Worm (Caenorhabditis elegans) whole organism, midembryonic: Measurements from ENCODE around the gene clec-221.

ENCODE experiments used
- T22C8.4 ChIP-seq: fragments of 200-800 bp; sonication (Bioruptor generic); IDR thresholded peaks from 2 replicates; pipeline ENCODE4 v1.3.6; 2022; ENCODE audit warnings: missing genetic modification characterization, missing compliant biosample characterization
- cog-1 ChIP-seq: sonication (generic microtip); optimal IDR thresholded peaks from 2 replicates; lab custom pipeline; 2016; ENCODE audit warnings: missing genetic modification characterization, missing compliant biosample characterization
- flt-1 ChIP-seq: fragments of 200-800 bp; sonication (Bioruptor generic); IDR thresholded peaks from 2 replicates; pipeline ENCODE4 v1.3.6; 2022; ENCODE audit warnings: missing genetic modification characterization, missing compliant biosample characterization
- klf-2 ChIP-seq: fragments of 200-800 bp; sonication (Bioruptor generic); conservative IDR thresholded peaks from 2 replicates; pipeline ENCODE4 v1.3.6; 2022; ENCODE audit warnings: missing genetic modification reagents, missing genetic modification characterization, missing compliant biosample characterization
- med-1 ChIP-seq: sonication (generic microtip); optimal IDR thresholded peaks from 2 replicates; lab custom pipeline; 2017; ENCODE audit warnings: missing genetic modification characterization, mild to moderate bottlenecking, missing compliant biosample characterization, antibody characterized with exemption, missing genetic modification reagents; ENCODE audit not compliant: insufficient read depth
- ref-1 ChIP-seq: fragments of 200-800 bp; sonication (Bioruptor generic); conservative IDR thresholded peaks from 2 replicates; pipeline ENCODE4 v1.3.6; 2022; ENCODE audit warnings: missing genetic modification reagents, missing genetic modification characterization, missing compliant biosample characterization
- tab-1 ChIP-seq: fragments of 200-800 bp; sonication (Bioruptor generic); IDR thresholded peaks from 2 replicates; pipeline ENCODE4 v1.3.6; 2022; ENCODE audit warnings: missing genetic modification characterization, missing compliant biosample characterization
- ztf-23 ChIP-seq: fragments of 200-800 bp; sonication (Bioruptor generic); IDR thresholded peaks from 2 replicates; pipeline ENCODE4 v1.3.6; 2022; ENCODE audit warnings: missing genetic modification reagents, missing genetic modification characterization, missing compliant biosample characterization
- ztf-29 ChIP-seq: fragments of 200-800 bp; sonication (Bioruptor generic); IDR thresholded peaks from 2 replicates; pipeline ENCODE4 v1.3.6; 2022; ENCODE audit warnings: missing genetic modification reagents, missing genetic modification characterization, missing compliant biosample characterization

clec-221 gene

ce11 chrV:10954334-10954733 is at the start of gene clec-221:
Gene clec-221 (minus strand): TSS chrV:10954434.
- TF ChIP-seq tab-1, result no peak
- no peak for TF ChIP-seq ref-1 (GFP tag; lab: Robert Waterston, UW)
- TF ChIP-seq flt-1 (GFP tag; lab: Robert Waterston, UW), result no peak
- TF ChIP-seq klf-2, result no peak
- no peak for TF ChIP-seq med-1 (GFP tag; lab: Kevin White, UChicago)

- TF ChIP-seq tab-1 (no peak), cog-1 (tag; lab: Kevin White, UChicago) (no peak), flt-1 (GFP tag; lab: Robert Waterston, UW) (no peak), ztf-23 (no peak), med-1 (GFP tag; lab: Kevin White, UChicago) (no peak), T22C8.4 (GFP tag; lab: Robert Waterston, UW) (no peak), ztf-29 (GFP tag; lab: Robert Waterston, UW) (no peak), klf-2 (no peak), ref-1 (GFP tag; lab: Robert Waterston, UW) (no peak)
Measured at ce11 chrV:11002434-11002833, 48.2 kb upstream of the clec-221 start, which contains the start of gene F53B7.4. Gene F53B7.4 (minus strand): TSS chrV:11002534.

- TF ChIP-seq cog-1 (tag; lab: Kevin White, UChicago), result no peak
- peak; percentile 82 for TF ChIP-seq ztf-23
Measured at ce11 chrV:11000650-11001049, 46.4 kb upstream of the clec-221 start, which contains the start of gene isy-1. Gene isy-1 (minus strand): TSS chrV:11000699.

ce11 chrV:10998797-10999196 is 44.6 kb upstream of the clec-221 start, which contains the start of gene F53B7.7:
Gene F53B7.7 (plus strand): TSS chrV:10999097.
- TF ChIP-seq ztf-29 (GFP tag; lab: Robert Waterston, UW), result no peak
- no peak for TF ChIP-seq flt-1 (GFP tag; lab: Robert Waterston, UW)

ce11 chrV:10991789-10992188 is 37.6 kb upstream of the clec-221 start, which contains the start of gene frpr-9:
Gene frpr-9 (plus strand): TSS chrV:10992089.
- no peak for TF ChIP-seq klf-2
- TF ChIP-seq cog-1 (tag; lab: Kevin White, UChicago), result no peak
- TF ChIP-seq ztf-23, result no peak
- TF ChIP-seq ref-1 (GFP tag; lab: Robert Waterston, UW), result no peak
- no peak for TF ChIP-seq flt-1 (GFP tag; lab: Robert Waterston, UW)
- TF ChIP-seq ztf-29 (GFP tag; lab: Robert Waterston, UW), result no peak

ce11 chrV:10981113-10981512 is 26.9 kb upstream of the clec-221 start, which contains the start of gene fig-1:
Gene fig-1 (minus strand): TSS chrV:10981213.
- no peak for TF ChIP-seq flt-1 (GFP tag; lab: Robert Waterston, UW)
- no peak for TF ChIP-seq med-1 (GFP tag; lab: Kevin White, UChicago)
- TF ChIP-seq ztf-23, result no peak

ce11 chrV:10975091-10975490 is 20.9 kb upstream of the clec-221 start:
- TF ChIP-seq klf-2 (no peak), cog-1 (tag; lab: Kevin White, UChicago) (no peak), ztf-29 (GFP tag; lab: Robert Waterston, UW) (no peak), tab-1 (no peak), ref-1 (GFP tag; lab: Robert Waterston, UW) (no peak), ztf-23 (no peak)

ce11 chrV:10970930-10971329 is 16.7 kb upstream of the clec-221 start:
- TF ChIP-seq ref-1 (GFP tag; lab: Robert Waterston, UW), result no peak
- TF ChIP-seq cog-1 (tag; lab: Kevin White, UChicago), result no peak
- TF ChIP-seq ztf-23, result no peak
- no peak for TF ChIP-seq klf-2
- TF ChIP-seq med-1 (GFP tag; lab: Kevin White, UChicago), result no peak
- no peak for TF ChIP-seq flt-1 (GFP tag; lab: Robert Waterston, UW)
- no peak for TF ChIP-seq ztf-29 (GFP tag; lab: Robert Waterston, UW)
- TF ChIP-seq T22C8.4 (GFP tag; lab: Robert Waterston, UW), result no peak
- no peak for TF ChIP-seq tab-1

ce11 chrV:10970070-10970469 is 15.8 kb upstream of the clec-221 start, which contains the start of gene F17C11.22:
Gene F17C11.22 (minus strand): TSS chrV:10970170.
- TF ChIP-seq cog-1 (tag; lab: Kevin White, UChicago) (no peak), tab-1 (no peak), ztf-29 (GFP tag; lab: Robert Waterston, UW) (no peak), ref-1 (GFP tag; lab: Robert Waterston, UW) (no peak), med-1 (GFP tag; lab: Kevin White, UChicago) (no peak), ztf-23 (no peak), T22C8.4 (GFP tag; lab: Robert Waterston, UW) (no peak)

ce11 chrV:10967594-10968273 is 13.5 kb upstream of the clec-221 start:
- TF ChIP-seq ztf-23 (no peak), T22C8.4 (GFP tag; lab: Robert Waterston, UW) (no peak), med-1 (GFP tag; lab: Kevin White, UChicago) (no peak), ztf-29 (GFP tag; lab: Robert Waterston, UW) (no peak), tab-1 (no peak), klf-2 (no peak), cog-1 (tag; lab: Kevin White, UChicago) (no peak), ref-1 (GFP tag; lab: Robert Waterston, UW) (no peak)

ce11 chrV:10966874-10967273 is 12.6 kb upstream of the clec-221 start:
- TF ChIP-seq klf-2, result no peak
- TF ChIP-seq tab-1, result no peak
- no peak for TF ChIP-seq med-1 (GFP tag; lab: Kevin White, UChicago)
- no peak for TF ChIP-seq T22C8.4 (GFP tag; lab: Robert Waterston, UW)
- TF ChIP-seq ztf-29 (GFP tag; lab: Robert Waterston, UW), result no peak
- TF ChIP-seq ztf-23, result no peak
